Worm (Caenorhabditis elegans): ENCODE measurements around the gene F20A1.4.
A peak's percentile ranks its signal among the peaks of the same experiment; 100 is the strongest.
"Not testable (repeated sequence)": the region's sequence is repeated elsewhere in the genome, so short reads cannot be mapped to it uniquely, and the experiment has no call there.

F20A1.4 gene

DNA sequence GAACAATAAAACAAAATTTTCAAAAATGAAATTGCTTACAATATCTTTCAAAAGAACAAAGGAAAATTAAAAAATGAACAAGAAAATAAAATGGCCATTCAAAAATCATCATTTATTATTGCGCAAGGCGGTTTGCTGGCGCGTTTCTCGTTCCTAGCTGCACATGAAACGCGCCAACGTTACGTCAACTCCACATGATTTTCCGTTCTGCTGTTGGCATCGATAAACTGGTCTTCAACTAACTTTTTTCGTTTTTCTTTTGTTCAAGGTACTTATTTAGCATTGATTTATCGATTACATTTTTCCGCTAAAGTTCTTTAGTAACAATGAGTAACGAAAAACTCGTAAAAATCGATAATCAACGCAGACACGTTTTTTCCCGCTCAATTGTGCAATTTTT lies 38.7 kb upstream of the F20A1.4 start, which contains the start of the genes Y57E12AL.6 and Y57E12AL.1 (continued):
- TF ChIP-seq lir-3 (tag; optimal IDR thresholded peaks at IDR 0.05; ENCODE audit: poor library complexity) (peak; percentile 41), isw-1 (GFP tag; IDR thresholded peaks at IDR 0.05) (peak; percentile 60), mdl-1 (tag; optimal IDR thresholded peaks at IDR 0.05) (peak in 1 of 2 experiments; percentile 91)

ce11 chrV:7059350-7059749 lies 37.7 kb upstream of the F20A1.4 start, which contains the start of gene mdt-6:
mdt-6 (minus strand) TSS chrV:7059624.
- TF ChIP-seq lin-39 (tag; optimal IDR thresholded peaks at IDR 0.05) (no peak), nhr-85 (tag) (peak; percentile 5)

DNA sequence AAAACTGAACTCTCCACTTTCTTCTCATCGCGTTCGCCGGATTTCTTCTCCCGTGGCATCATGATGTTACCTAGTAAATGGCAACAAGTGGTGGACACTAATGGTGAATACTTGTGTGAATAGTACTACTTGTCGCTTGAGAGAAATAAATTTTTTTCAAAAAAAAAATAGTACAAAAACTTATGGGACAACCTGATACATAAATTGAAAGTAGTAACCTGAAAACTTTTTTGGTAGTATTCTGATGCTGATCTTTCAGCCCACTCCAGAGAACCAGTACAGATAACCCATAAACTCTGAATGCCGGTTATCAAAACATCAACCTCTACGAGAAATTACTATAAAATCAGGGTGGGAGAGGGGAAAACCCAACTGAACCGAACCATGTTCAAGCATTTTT lies 36.1 kb upstream of the F20A1.4 start, which contains the start of gene Y57E12AL.2:
Y57E12AL.2 (plus strand) TSS at position 301 of the 400 bp plus-strand sequence.
- TF ChIP-seq sox-4 (tag; optimal IDR thresholded peaks at IDR 0.05); fkh-10 (GFP tag; optimal IDR thresholded peaks at IDR 0.05); lir-3 (tag; optimal IDR thresholded peaks at IDR 0.05; ENCODE audit: poor library complexity): not testable (repeated sequence)

DNA sequence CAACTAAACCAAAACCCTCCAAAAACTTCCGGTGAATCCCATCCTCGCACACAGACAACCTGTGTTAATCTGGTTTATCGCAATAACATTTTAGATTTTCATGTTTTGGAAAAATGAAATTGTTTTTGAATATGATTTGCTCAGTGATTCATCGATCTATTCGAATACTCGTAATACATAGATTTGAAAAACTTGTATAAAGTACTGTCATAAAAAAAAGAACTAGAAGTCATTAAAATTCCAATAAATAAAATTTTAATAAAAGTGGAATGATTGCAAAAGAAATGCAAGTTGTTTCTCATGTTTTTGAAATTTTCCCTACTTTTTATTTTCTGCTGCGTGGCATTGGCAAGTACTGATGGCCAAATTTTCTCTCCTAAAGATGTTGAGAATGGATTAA lies 32.9 kb upstream of the F20A1.4 start, which contains the start of gene spig-8:
spig-8 (plus strand) TSS at position 301 of the 400 bp plus-strand sequence.
- TF ChIP-seq nhr-71 (tag; optimal IDR thresholded peaks at IDR 0.05), result no peak
- no peak for TF ChIP-seq pax-3 (tag; optimal IDR thresholded peaks at IDR 0.05)
- TF ChIP-seq rnt-1 (tag; optimal IDR thresholded peaks at IDR 0.05), result no peak
- TF ChIP-seq C16A3.4 (tag; optimal IDR thresholded peaks at IDR 0.05), result no peak

ce11 chrV:7053100-7053499 lies 31.4 kb upstream of the F20A1.4 start, which contains the start of gene txt-17:
txt-17 (minus strand) TSS chrV:7053200.
- TF ChIP-seq F16B12.6 (tag; optimal IDR thresholded peaks at IDR 0.05) (no peak), sox-4 (tag; optimal IDR thresholded peaks at IDR 0.05) (no peak), Y116A8C.19 (tag; optimal IDR thresholded peaks at IDR 0.05; ENCODE audit: borderline replicate concordance) (no peak), grh-1 (GFP tag; IDR thresholded peaks at IDR 0.05) (peak; percentile 49)

ce11 chrV:7051133-7051765 lies 29.6 kb upstream of the F20A1.4 start, which contains the start of the genes tofu-2 and spig-1:
tofu-2 (minus strand) TSS chrV:7051248.
spig-1 (plus strand) TSS chrV:7051715.
- TF ChIP-seq snpc-4 (tag; optimal IDR thresholded peaks at IDR 0.05), result no peak
- peak in 1 of 2 experiments; percentile 59 for TF ChIP-seq efl-1 (optimal IDR thresholded peaks at IDR 0.05)
- peak; percentile 6 to 44 for TF ChIP-seq efl-1 (GFP tag; optimal IDR thresholded peaks at IDR 0.05 in 1 of 2)
- TF ChIP-seq ceh-63 (GFP tag; optimal IDR thresholded peaks at IDR 0.05), result no peak

- TF ChIP-seq sptf-1 (tag; optimal IDR thresholded peaks at IDR 0.05) (no peak), F16B12.6 (tag; optimal IDR thresholded peaks at IDR 0.05) (no peak), alr-1 (tag; optimal IDR thresholded peaks at IDR 0.05; ENCODE audit: borderline replicate concordance) (no peak), lin-39 (tag; optimal IDR thresholded peaks at IDR 0.05) (no peak), fkh-8 (tag; optimal IDR thresholded peaks at IDR 0.05) (no peak), unc-98 (GFP tag; IDR thresholded peaks at IDR 0.05) (no peak), tlp-1 (tag; optimal IDR thresholded peaks at IDR 0.05) (no peak), pag-3 (tag; optimal IDR thresholded peaks at IDR 0.05; ENCODE audit: borderline replicate concordance, insufficient read depth) (no peak), hlh-17 (GFP tag; optimal IDR thresholded peaks at IDR 0.05; ENCODE audit: borderline replicate concordance) (no peak), sup-37 (GFP tag; optimal IDR thresholded peaks at IDR 0.05) (no peak), lin-35 (GFP tag; optimal IDR thresholded peaks at IDR 0.05) (no peak), fkh-10 (GFP tag; optimal IDR thresholded peaks at IDR 0.05) (no peak)
Measured at ce11 chrV:7050153-7050552, 28.5 kb upstream of the F20A1.4 start.

Data from whole organism, L1 larva.